Worm (Caenorhabditis elegans): Measurements from ENCODE around the gene aexr-3.

The aexr-3 gene

ce11 chrX:8969111-8970048, 8.4 kb upstream of the aexr-3 start:
- TF ChIP-seq lsy-2 (tag; optimal IDR thresholded peaks at IDR 0.05) (no peak), sptf-1 (tag; optimal IDR thresholded peaks at IDR 0.05) (peak; percentile 23), flh-1 (GFP tag; optimal IDR thresholded peaks at IDR 0.05) (no peak), M03D4.4 (tag; optimal IDR thresholded peaks at IDR 0.05) (peak; percentile 19), bed-3 (GFP tag; optimal IDR thresholded peaks at IDR 0.05) (peak; percentile 27), lin-32 (GFP tag; optimal IDR thresholded peaks at IDR 0.05) (no peak), mab-5 (tag; optimal IDR thresholded peaks at IDR 0.05) (no peak), nhr-12 (tag; optimal IDR thresholded peaks at IDR 0.05) (no peak), mls-2 (tag; optimal IDR thresholded peaks at IDR 0.05) (no peak)

- no peak for TF ChIP-seq unc-120 (tag; optimal IDR thresholded peaks at IDR 0.05; ENCODE audit: poor library complexity, severe bottlenecking)
- no peak for TF ChIP-seq nhr-237 (tag; optimal IDR thresholded peaks at IDR 0.05)
- no peak for TF ChIP-seq lin-13 (tag; optimal IDR thresholded peaks at IDR 0.05)
- no peak for TF ChIP-seq cnd-1 (tag; optimal IDR thresholded peaks at IDR 0.05)
- no peak for TF ChIP-seq sem-2 (GFP tag; optimal IDR thresholded peaks at IDR 0.05)
- no peak for TF ChIP-seq zip-8 (tag; optimal IDR thresholded peaks at IDR 0.05)
- TF ChIP-seq mep-1 (tag; optimal IDR thresholded peaks at IDR 0.05), result no peak
- no peak for TF ChIP-seq hlh-1 (tag; optimal IDR thresholded peaks at IDR 0.05)
- TF ChIP-seq ceh-39 (tag; optimal IDR thresholded peaks at IDR 0.05), result no peak
- no peak for TF ChIP-seq nhr-12 (tag; optimal IDR thresholded peaks at IDR 0.05)
- TF ChIP-seq drap-1 (GFP tag; optimal IDR thresholded peaks at IDR 0.05), result no peak
- no peak for TF ChIP-seq unc-62 (GFP tag; optimal IDR thresholded peaks at IDR 0.05)
- no peak for TF ChIP-seq nhr-28 (tag; optimal IDR thresholded peaks at IDR 0.05)
- no peak for TF ChIP-seq elt-3 (tag; optimal IDR thresholded peaks at IDR 0.05)
Measured at ce11 chrX:8963469-8963868, 2.5 kb upstream of the aexr-3 start.

ce11 chrX:8957974-8958373, 3.0 kb downstream of the aexr-3 start:
- TF ChIP-seq ztf-11 (tag; optimal IDR thresholded peaks at IDR 0.05) (no peak), elt-3 (tag; optimal IDR thresholded peaks at IDR 0.05) (no peak), zip-8 (tag; optimal IDR thresholded peaks at IDR 0.05) (no peak), nhr-12 (tag; optimal IDR thresholded peaks at IDR 0.05) (no peak), unc-39 (tag; optimal IDR thresholded peaks at IDR 0.05) (no peak), ceh-43 (GFP tag; optimal IDR thresholded peaks at IDR 0.05) (no peak), M03D4.4 (tag; optimal IDR thresholded peaks at IDR 0.05) (no peak), lsy-2 (tag; optimal IDR thresholded peaks at IDR 0.05) (no peak)

ce11 chrX:8955808-8956207, 5.2 kb downstream of the aexr-3 start:
- TF ChIP-seq tbx-8 (GFP tag; optimal IDR thresholded peaks at IDR 0.05), result no peak
- no peak for TF ChIP-seq sem-2 (GFP tag; optimal IDR thresholded peaks at IDR 0.05)
- no peak for TF ChIP-seq mls-2 (tag; optimal IDR thresholded peaks at IDR 0.05)
- TF ChIP-seq M03D4.4 (tag; optimal IDR thresholded peaks at IDR 0.05), result no peak
- TF ChIP-seq unc-120 (tag; optimal IDR thresholded peaks at IDR 0.05; ENCODE audit: poor library complexity, severe bottlenecking), result no peak
- TF ChIP-seq nhr-28 (tag; optimal IDR thresholded peaks at IDR 0.05), result no peak
- TF ChIP-seq lsy-2 (tag; optimal IDR thresholded peaks at IDR 0.05), result no peak
- no peak for TF ChIP-seq ham-2 (GFP tag; optimal IDR thresholded peaks at IDR 0.05)
- no peak for TF ChIP-seq bed-3 (GFP tag; optimal IDR thresholded peaks at IDR 0.05)
- TF ChIP-seq mep-1 (tag; optimal IDR thresholded peaks at IDR 0.05), result no peak
- no peak for TF ChIP-seq nhr-76 (tag; optimal IDR thresholded peaks at IDR 0.05)
- no peak for TF ChIP-seq elt-1 (tag; optimal IDR thresholded peaks at IDR 0.05; ENCODE audit: borderline replicate concordance, insufficient read depth)
- TF ChIP-seq nhr-12 (tag; optimal IDR thresholded peaks at IDR 0.05), result no peak
- no peak for TF ChIP-seq ztf-11 (tag; optimal IDR thresholded peaks at IDR 0.05)
- TF ChIP-seq ceh-43 (GFP tag; optimal IDR thresholded peaks at IDR 0.05), result no peak
- no peak for TF ChIP-seq pha-4 (tag; optimal IDR thresholded peaks at IDR 0.05)
- no peak for TF ChIP-seq mab-5 (tag; optimal IDR thresholded peaks at IDR 0.05)

- no peak for TF ChIP-seq nhr-28 (tag; optimal IDR thresholded peaks at IDR 0.05)
- TF ChIP-seq M03D4.4 (tag; optimal IDR thresholded peaks at IDR 0.05), result no peak
- no peak for TF ChIP-seq ceh-39 (tag; optimal IDR thresholded peaks at IDR 0.05)
- no peak for TF ChIP-seq tbx-8 (GFP tag; optimal IDR thresholded peaks at IDR 0.05)
- TF ChIP-seq cnd-1 (tag; optimal IDR thresholded peaks at IDR 0.05), result no peak
- TF ChIP-seq hlh-1 (tag; optimal IDR thresholded peaks at IDR 0.05), result no peak
- no peak for TF ChIP-seq unc-39 (tag; optimal IDR thresholded peaks at IDR 0.05)
- no peak for TF ChIP-seq blmp-1 (tag; optimal IDR thresholded peaks at IDR 0.05)
- TF ChIP-seq ham-2 (GFP tag; optimal IDR thresholded peaks at IDR 0.05), result no peak
Measured at ce11 chrX:8953011-8953410, 8.0 kb downstream of the aexr-3 start.
